Worm (Caenorhabditis elegans): ENCODE measurements around the gene sri-2.

DNA sequence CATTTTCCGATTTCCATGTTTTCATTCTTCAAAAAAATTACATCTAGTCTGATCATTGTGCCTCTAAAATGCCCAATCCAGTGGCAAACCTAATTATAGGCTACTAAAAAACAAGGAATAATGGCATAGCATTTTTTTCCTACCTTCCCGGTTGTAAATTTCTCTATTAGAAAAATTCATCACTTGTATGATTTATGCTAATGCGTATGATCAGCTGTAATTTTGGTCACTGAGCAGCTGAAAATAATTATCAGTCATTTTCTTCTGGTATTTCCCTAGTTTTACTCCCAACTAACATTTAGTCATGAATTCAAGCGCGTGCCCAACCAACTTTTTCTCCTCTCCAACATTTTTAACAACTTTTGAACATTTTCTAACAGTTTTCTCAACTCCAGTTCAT lies 9.5 kb downstream of the sri-2 start, which contains the start of gene srh-186:
- no peak for TF ChIP-seq pqm-1 (tag; optimal IDR thresholded peaks at IDR 0.05)
- no peak for TF ChIP-seq unc-62 (GFP tag; optimal IDR thresholded peaks at IDR 0.05)
- TF ChIP-seq ceh-82 (tag; optimal IDR thresholded peaks at IDR 0.05) = no peak
- TF ChIP-seq fkh-2 (tag; optimal IDR thresholded peaks at IDR 0.05) = no peak
- no peak for TF ChIP-seq lsy-12 (tag; optimal IDR thresholded peaks at IDR 0.05)
- no peak for TF ChIP-seq nhr-12 (tag; optimal IDR thresholded peaks at IDR 0.05)
- TF ChIP-seq ama-1 (optimal IDR thresholded peaks at IDR 0.05) = no peak

Data from whole organism, L3 larva.